Worm (Caenorhabditis elegans) whole organism, L2 larva: Measurements from ENCODE around the gene dkc-1.

Experiments
- C34F6.9 ChIP-seq: fragments of 150-350 bp; optimal IDR thresholded peaks from 2 replicates; lab custom pipeline; 2014; ENCODE audit warnings: missing biosample characterization, missing genetic modification characterization
- R02D3.7 ChIP-seq: fragments of 150-350 bp; optimal IDR thresholded peaks from 2 replicates; lab custom pipeline; 2014; ENCODE audit warnings: missing biosample characterization, missing genetic modification characterization
- ZK546.5 ChIP-seq: sonication (generic microtip); optimal IDR thresholded peaks from 2 replicates; lab custom pipeline; 2017; ENCODE audit warnings: missing biosample characterization, missing genetic modification characterization
- alr-1 ChIP-seq: fragments of 150-350 bp; optimal IDR thresholded peaks from 2 replicates; lab custom pipeline; 2014; ENCODE audit warnings: missing biosample characterization, missing genetic modification characterization
- aly-2 ChIP-seq: fragments of 150-350 bp; optimal IDR thresholded peaks from 2 replicates; lab custom pipeline; 2014; ENCODE audit warnings: missing biosample characterization, missing genetic modification characterization
- ama-1 ChIP-seq: fragments of 150-350 bp; optimal IDR thresholded peaks from 2 replicates; lab custom pipeline; 2018; ENCODE audit warnings: inconsistent platforms
- blmp-1 ChIP-seq: sonication (generic microtip); optimal IDR thresholded peaks from 2 replicates; lab custom pipeline; 2017; ENCODE audit warnings: missing genetic modification characterization, mild to moderate bottlenecking, missing compliant biosample characterization, antibody characterized with exemption, moderate library complexity; ENCODE audit not compliant: insufficient read depth
- ceh-16 ChIP-seq: fragments of 150-350 bp; optimal IDR thresholded peaks from 2 replicates; lab custom pipeline; 2014; ENCODE audit warnings: missing biosample characterization, missing genetic modification characterization
- ceh-82 ChIP-seq: fragments of 150-350 bp; optimal IDR thresholded peaks from 2 replicates; lab custom pipeline; 2014; ENCODE audit warnings: missing biosample characterization, missing genetic modification characterization
- crh-2 ChIP-seq: sonication (generic microtip); optimal IDR thresholded peaks from 2 replicates; lab custom pipeline; 2017; ENCODE audit warnings: missing biosample characterization, missing genetic modification characterization
- dmd-4 ChIP-seq: sonication (generic microtip); optimal IDR thresholded peaks from 2 replicates; lab custom pipeline; 2017; ENCODE audit warnings: missing biosample characterization, missing genetic modification characterization
- egl-27 ChIP-seq: sonication (generic microtip); optimal IDR thresholded peaks from 3 replicates; lab custom pipeline; 2017; ENCODE audit warnings: missing biosample characterization, missing genetic modification reagents, missing genetic modification characterization
- elt-1 ChIP-seq: fragments of 150-350 bp; optimal IDR thresholded peaks from 2 replicates; lab custom pipeline; 2014; ENCODE audit warnings: missing biosample characterization, missing genetic modification characterization
- elt-3 ChIP-seq: sonication (generic microtip); optimal IDR thresholded peaks from 2 replicates; lab custom pipeline; 2017; ENCODE audit warnings: missing biosample characterization, missing genetic modification characterization
- fos-1 ChIP-seq: fragments of 150-350 bp; optimal IDR thresholded peaks from 2 replicates; lab custom pipeline; 2014; ENCODE audit warnings: missing biosample characterization, missing genetic modification characterization
- gmeb-1 ChIP-seq: fragments of 150-350 bp; optimal IDR thresholded peaks from 2 replicates; lab custom pipeline; 2014; ENCODE audit warnings: missing biosample characterization, missing genetic modification characterization
- lin-11 ChIP-seq: fragments of 150-350 bp; sonication (generic microtip); optimal IDR thresholded peaks from 2 replicates; lab custom pipeline; 2014; ENCODE audit warnings: missing biosample characterization, missing genetic modification characterization, inconsistent platforms, mixed read lengths
- lin-13 ChIP-seq: fragments of 150-350 bp; optimal IDR thresholded peaks from 2 replicates; lab custom pipeline; 2014; ENCODE audit warnings: missing biosample characterization, missing genetic modification reagents, missing genetic modification characterization
- lin-39 ChIP-seq: fragments of 150-350 bp; optimal IDR thresholded peaks from 2 replicates; lab custom pipeline; 2014; ENCODE audit warnings: missing biosample characterization, missing genetic modification reagents, missing genetic modification characterization
- lsy-2 ChIP-seq, 2 experiments: fragments of 150-350 bp in 1 of 2; sonication (generic microtip) in 1 of 2; optimal IDR thresholded peaks; 2 replicates each; lab custom pipeline; 2014 to 2017; ENCODE audit warnings: missing biosample characterization in 2 of 2, missing genetic modification characterization in 2 of 2
- mab-5 ChIP-seq: fragments of 150-350 bp; optimal IDR thresholded peaks from 2 replicates; lab custom pipeline; 2014; ENCODE audit warnings: missing biosample characterization, missing genetic modification characterization
- mbf-1 ChIP-seq: sonication (generic microtip); optimal IDR thresholded peaks from 2 replicates; lab custom pipeline; 2017; ENCODE audit warnings: missing biosample characterization, missing genetic modification characterization
- mdl-1 ChIP-seq, 2 experiments: fragments of 150-350 bp in 1 of 2; sonication (generic microtip) in 1 of 2; optimal IDR thresholded peaks; 2 replicates each; lab custom pipeline; 2017; ENCODE audit warnings: missing biosample characterization in 2 of 2, missing genetic modification characterization in 2 of 2
- nhr-11 ChIP-seq: fragments of 150-350 bp; optimal IDR thresholded peaks from 2 replicates; lab custom pipeline; 2014; ENCODE audit warnings: missing biosample characterization, missing genetic modification characterization
- nhr-12 ChIP-seq: fragments of 150-350 bp; optimal IDR thresholded peaks from 2 replicates; lab custom pipeline; 2014; ENCODE audit warnings: missing biosample characterization, missing genetic modification characterization
- nhr-21 ChIP-seq: fragments of 150-350 bp; optimal IDR thresholded peaks from 2 replicates; lab custom pipeline; 2014; ENCODE audit warnings: missing biosample characterization, missing genetic modification characterization
- nhr-23 ChIP-seq: fragments of 150-350 bp; optimal IDR thresholded peaks from 2 replicates; lab custom pipeline; 2014; ENCODE audit warnings: missing biosample characterization, missing genetic modification reagents, missing genetic modification characterization
- nhr-25 ChIP-seq: fragments of 150-350 bp; sonication (generic microtip); optimal IDR thresholded peaks from 3 replicates; lab custom pipeline; 2014; ENCODE audit warnings: missing biosample characterization, missing genetic modification characterization
- nhr-6 ChIP-seq: fragments of 150-350 bp; optimal IDR thresholded peaks from 2 replicates; lab custom pipeline; 2014; ENCODE audit warnings: missing biosample characterization, missing genetic modification characterization
- nhr-77 ChIP-seq: fragments of 150-350 bp; optimal IDR thresholded peaks from 2 replicates; lab custom pipeline; 2014; ENCODE audit warnings: missing biosample characterization, missing genetic modification characterization
- peb-1 ChIP-seq: fragments of 150-350 bp; optimal IDR thresholded peaks from 2 replicates; lab custom pipeline; 2014; ENCODE audit warnings: missing biosample characterization, missing genetic modification characterization
- sem-4 ChIP-seq: fragments of 150-350 bp; optimal IDR thresholded peaks from 2 replicates; lab custom pipeline; 2014; ENCODE audit warnings: missing biosample characterization, missing genetic modification reagents, missing genetic modification characterization
- sma-3 ChIP-seq: sonication (generic microtip); optimal IDR thresholded peaks from 2 replicates; lab custom pipeline; 2016; ENCODE audit warnings: missing genetic modification reagents, missing genetic modification characterization, missing compliant biosample characterization
- snpc-4 ChIP-seq: fragments of 150-350 bp; optimal IDR thresholded peaks from 2 replicates; lab custom pipeline; 2014; ENCODE audit warnings: missing biosample characterization, missing genetic modification characterization
- unc-39 ChIP-seq: fragments of 150-350 bp; optimal IDR thresholded peaks from 2 replicates; lab custom pipeline; 2014; ENCODE audit warnings: missing biosample characterization, missing genetic modification characterization
- unc-62 ChIP-seq: fragments of 150-350 bp; optimal IDR thresholded peaks from 2 replicates; lab custom pipeline; 2014; ENCODE audit warnings: missing biosample characterization, missing genetic modification reagents, missing genetic modification characterization
- zag-1 ChIP-seq: fragments of 150-350 bp; optimal IDR thresholded peaks from 2 replicates; lab custom pipeline; 2014; ENCODE audit warnings: missing biosample characterization, missing genetic modification characterization
- ztf-1 ChIP-seq: fragments of 200-800 bp; sonication (Bioruptor generic); conservative IDR thresholded peaks from 2 replicates; pipeline ENCODE4 v1.3.6; 2022; ENCODE audit warnings: missing genetic modification characterization, missing compliant biosample characterization
- ztf-11 ChIP-seq: sonication (generic microtip); optimal IDR thresholded peaks from 2 replicates; lab custom pipeline; 2017; ENCODE audit warnings: missing biosample characterization, missing genetic modification characterization
- ztf-4 ChIP-seq: fragments of 150-350 bp; optimal IDR thresholded peaks from 2 replicates; lab custom pipeline; 2014; ENCODE audit warnings: missing biosample characterization, missing genetic modification characterization

Gene dkc-1

DNA sequence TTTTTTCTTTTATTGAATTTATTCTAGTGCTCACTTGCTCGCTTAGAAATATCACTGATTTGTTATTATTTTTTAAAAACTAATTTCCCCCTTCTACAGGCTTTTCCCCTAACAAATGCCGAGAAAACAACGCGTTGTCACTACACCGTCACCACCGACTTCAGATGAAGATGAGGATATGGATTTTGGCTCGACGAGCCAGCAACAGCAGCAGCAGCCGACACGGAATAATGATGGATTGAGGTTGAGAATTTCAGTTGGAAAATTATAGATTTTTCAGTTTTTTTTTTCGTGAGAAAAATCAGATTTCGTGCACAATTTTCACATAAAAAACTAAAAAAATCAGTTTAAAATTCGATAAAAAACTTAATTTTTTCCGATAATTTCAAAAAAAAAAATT is 14.8 kb downstream of the dkc-1 start, which contains the start of gene dpy-28:
Gene dpy-28, plus strand, starts transcription at position 100 of the 400 bp plus-strand sequence.
- no peak for TF ChIP-seq fos-1 (tag; lab: Kevin White, UChicago)
- no peak for TF ChIP-seq unc-39 (tag; lab: Kevin White, UChicago)
- no peak for TF ChIP-seq snpc-4 (tag; lab: Kevin White, UChicago)
- TF ChIP-seq C34F6.9 (tag; lab: Kevin White, UChicago), result no peak
- TF ChIP-seq nhr-21 (tag; lab: Kevin White, UChicago), result peak; percentile 21
- no peak for TF ChIP-seq sma-3 (GFP tag; lab: Kevin White, UChicago)
- TF ChIP-seq ama-1, result peak; percentile 21
- no peak for TF ChIP-seq lin-11
- no peak for TF ChIP-seq ceh-16 (tag; lab: Kevin White, UChicago)
- TF ChIP-seq, all 48 proteins: peak for 2

DNA sequence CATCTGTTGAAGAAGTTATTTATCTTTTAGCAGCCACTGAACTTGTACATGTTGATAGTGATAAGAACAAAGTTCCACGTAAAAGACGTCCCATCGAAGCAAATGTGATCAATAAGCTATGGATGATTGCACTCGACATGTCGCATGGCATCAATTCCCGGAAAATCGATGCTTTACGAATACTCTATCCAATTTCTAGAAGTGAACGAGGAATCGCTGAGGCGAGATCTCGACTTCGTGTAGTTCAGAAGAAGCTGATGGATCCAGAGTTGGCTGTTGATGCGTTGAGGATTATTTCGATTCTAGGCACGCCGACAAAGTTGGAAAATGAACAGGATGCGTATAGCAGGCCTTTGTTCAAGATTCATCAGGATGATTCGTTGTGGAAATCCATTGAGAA is 21.5 kb downstream of the dkc-1 start:
- TF ChIP-seq mbf-1 (tag; lab: Kevin White, UChicago), result no peak
- no peak for TF ChIP-seq peb-1 (tag; lab: Kevin White, UChicago)
- TF ChIP-seq unc-39 (tag; lab: Kevin White, UChicago), result no peak
- TF ChIP-seq ZK546.5, result no peak
- no peak for TF ChIP-seq gmeb-1
- no peak for TF ChIP-seq ama-1
- TF ChIP-seq snpc-4 (tag; lab: Kevin White, UChicago), result no peak
- TF ChIP-seq ztf-1, result no peak

DNA sequence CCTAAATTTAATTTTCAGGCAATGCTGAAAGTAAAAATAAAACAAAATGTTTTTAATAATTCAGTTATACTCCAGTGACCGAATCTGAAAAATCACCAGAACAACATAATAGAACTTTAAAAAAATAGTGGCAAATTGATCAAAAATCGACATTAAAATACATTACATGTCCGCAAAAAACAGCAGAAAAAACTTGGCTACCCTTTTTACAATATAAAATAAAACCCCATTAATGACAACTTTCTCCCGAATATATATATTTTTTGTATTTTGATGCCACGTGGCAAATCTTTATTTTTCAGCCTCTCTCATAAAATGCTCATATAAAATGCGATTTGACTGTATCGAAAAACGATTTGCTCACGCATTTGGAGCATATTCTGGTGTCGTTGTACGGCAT is 33.3 kb downstream of the dkc-1 start, which contains the start of gene ptr-19:
Gene ptr-19, plus strand, starts transcription at position 301 of the 400 bp plus-strand sequence.
- TF ChIP-seq lsy-2 (tag; optimal IDR thresholded peaks at IDR 0.05; lab: Kevin White, UChicago), result no peak
- no peak for TF ChIP-seq sem-4
- no peak for TF ChIP-seq crh-2
- TF ChIP-seq lin-13, result no peak
- TF ChIP-seq zag-1 (tag; lab: Kevin White, UChicago), result no peak
- no peak for TF ChIP-seq unc-39 (tag; lab: Kevin White, UChicago)
- TF ChIP-seq lin-11, result no peak
- TF ChIP-seq nhr-23 (tag; lab: Kevin White, UChicago), result no peak
- TF ChIP-seq mbf-1 (tag; lab: Kevin White, UChicago), result no peak
- no peak for TF ChIP-seq elt-1
- TF ChIP-seq snpc-4 (tag; lab: Kevin White, UChicago), result no peak
- no peak for TF ChIP-seq mdl-1 (tag; optimal IDR thresholded peaks at IDR 0.05; lab: Kevin White, UChicago)
- TF ChIP-seq mab-5, result no peak
- no peak for TF ChIP-seq ztf-4
- no peak for TF ChIP-seq nhr-12 (tag; lab: Kevin White, UChicago)
- TF ChIP-seq sma-3 (GFP tag; lab: Kevin White, UChicago), result no peak
- no peak for TF ChIP-seq nhr-25 (tag; lab: Kevin White, UChicago)
- TF ChIP-seq ama-1, result no peak
- no peak for TF ChIP-seq elt-3 (tag; lab: Kevin White, UChicago)
- TF ChIP-seq nhr-77 (tag; lab: Kevin White, UChicago), result no peak

DNA sequence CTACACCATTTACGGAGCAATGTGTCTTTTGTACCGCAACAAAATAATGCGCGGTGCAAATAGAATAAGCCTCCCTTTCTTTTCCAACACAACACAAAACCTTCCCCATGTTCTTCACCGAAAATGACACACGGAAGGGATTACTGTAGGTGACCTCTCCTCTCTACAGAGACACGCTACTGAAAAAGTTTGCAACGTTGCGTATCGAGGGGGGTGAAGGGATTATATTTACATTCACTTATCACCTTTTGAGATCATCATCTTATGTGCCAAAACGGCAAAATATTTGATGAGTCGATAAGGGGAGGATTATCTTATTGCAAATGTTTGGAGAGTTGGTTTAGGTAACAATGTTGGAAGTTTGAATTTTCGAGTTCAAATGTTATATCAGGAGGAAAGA is 34.8 kb downstream of the dkc-1 start:
- no peak for TF ChIP-seq ztf-4
- no peak for TF ChIP-seq egl-27 (tag; lab: Kevin White, UChicago)
- TF ChIP-seq crh-2, result no peak

DNA sequence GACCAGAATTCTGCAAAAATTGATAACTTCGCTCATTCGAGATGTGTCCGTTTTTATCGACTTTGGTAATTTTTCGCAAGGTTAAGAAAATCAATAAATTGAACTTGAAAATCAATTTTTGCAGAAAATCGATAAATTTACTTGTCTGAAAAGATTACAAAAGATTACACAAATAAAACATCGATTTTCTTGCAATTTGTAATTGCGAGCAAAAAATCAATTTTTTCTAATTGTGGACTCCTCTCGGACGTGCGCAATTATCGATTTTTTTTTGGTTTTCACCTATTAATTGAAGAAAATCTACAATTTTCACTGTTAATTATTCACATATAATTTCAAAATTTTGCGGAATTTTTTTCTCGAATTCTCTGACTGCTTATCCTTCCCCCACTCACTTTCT is 43.0 kb downstream of the dkc-1 start:
- TF ChIP-seq C34F6.9 (tag; lab: Kevin White, UChicago) (no peak), egl-27 (tag; lab: Kevin White, UChicago) (no peak), snpc-4 (tag; lab: Kevin White, UChicago) (no peak), blmp-1 (tag; lab: Kevin White, UChicago) (no peak), elt-3 (tag; lab: Kevin White, UChicago) (no peak), unc-62 (no peak), zag-1 (tag; lab: Kevin White, UChicago) (no peak), lin-11 (no peak)

DNA sequence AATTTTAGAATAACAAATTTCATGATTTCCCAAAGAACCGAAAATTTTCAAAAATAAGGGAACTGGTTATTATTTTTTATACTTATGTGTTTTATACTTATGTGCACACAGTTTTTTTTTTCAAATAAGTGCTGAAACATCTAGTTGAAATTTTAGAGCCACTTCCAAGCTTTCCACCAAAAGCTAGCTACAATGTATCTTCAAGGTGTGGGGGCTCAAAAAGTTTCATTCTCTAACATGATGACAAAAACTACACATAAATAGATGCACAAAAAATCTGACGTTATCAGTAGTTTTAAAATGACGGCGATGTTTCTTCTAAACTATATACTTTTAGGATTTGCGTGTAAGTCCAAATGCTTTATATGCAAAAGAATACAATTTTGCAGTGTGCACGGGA is 45.8 kb downstream of the dkc-1 start, which contains the start of gene clec-163:
Gene clec-163, plus strand, starts transcription at position 301 of the 400 bp plus-strand sequence.
- no peak for TF ChIP-seq nhr-23 (tag; lab: Kevin White, UChicago)
- no peak for TF ChIP-seq nhr-11 (tag; lab: Kevin White, UChicago)
- no peak for TF ChIP-seq dmd-4 (tag; lab: Kevin White, UChicago)
- TF ChIP-seq ztf-1, result no peak
- TF ChIP-seq unc-39 (tag; lab: Kevin White, UChicago), result no peak
- TF ChIP-seq R02D3.7 (tag; lab: Kevin White, UChicago), result no peak
- TF ChIP-seq ceh-16 (tag; lab: Kevin White, UChicago), result no peak
- TF ChIP-seq crh-2, result no peak
- TF ChIP-seq lsy-2 (tag; optimal IDR thresholded peaks at IDR 0.05; lab: Kevin White, UChicago), result no peak
- TF ChIP-seq elt-3 (tag; lab: Kevin White, UChicago), result no peak
- no peak for TF ChIP-seq fos-1 (tag; lab: Kevin White, UChicago)
- no peak for TF ChIP-seq mab-5
- TF ChIP-seq ZK546.5, result no peak
- TF ChIP-seq ceh-82 (tag; lab: Kevin White, UChicago), result no peak
- no peak for TF ChIP-seq ztf-11 (tag; lab: Kevin White, UChicago)
- no peak for TF ChIP-seq sem-4
- no peak for TF ChIP-seq aly-2 (tag; lab: Kevin White, UChicago)
- TF ChIP-seq alr-1 (tag; lab: Kevin White, UChicago), result no peak
- TF ChIP-seq nhr-6 (tag; lab: Kevin White, UChicago), result no peak
- TF ChIP-seq lin-39 (tag; lab: Kevin White, UChicago), result no peak
- TF ChIP-seq, all 48 proteins: peak for 0
